Worm (Caenorhabditis elegans) whole organism, L2 larva: ENCODE measurements around the gene T02B11.4.

Experiments
- R02D3.7 ChIP-seq: fragments of 150-350 bp; optimal IDR thresholded peaks from 2 replicates; lab custom pipeline; 2014; ENCODE audit warnings: missing biosample characterization, missing genetic modification characterization
- ZK546.5 ChIP-seq: sonication (generic microtip); optimal IDR thresholded peaks from 2 replicates; lab custom pipeline; 2017; ENCODE audit warnings: missing biosample characterization, missing genetic modification characterization
- ama-1 ChIP-seq: fragments of 150-350 bp; optimal IDR thresholded peaks from 2 replicates; lab custom pipeline; 2018; ENCODE audit warnings: inconsistent platforms
- ceh-82 ChIP-seq: fragments of 150-350 bp; optimal IDR thresholded peaks from 2 replicates; lab custom pipeline; 2014; ENCODE audit warnings: missing biosample characterization, missing genetic modification characterization
- elt-3 ChIP-seq: sonication (generic microtip); optimal IDR thresholded peaks from 2 replicates; lab custom pipeline; 2017; ENCODE audit warnings: missing biosample characterization, missing genetic modification characterization
- mab-5 ChIP-seq: fragments of 150-350 bp; optimal IDR thresholded peaks from 2 replicates; lab custom pipeline; 2014; ENCODE audit warnings: missing biosample characterization, missing genetic modification characterization
- nhr-11 ChIP-seq: fragments of 150-350 bp; optimal IDR thresholded peaks from 2 replicates; lab custom pipeline; 2014; ENCODE audit warnings: missing biosample characterization, missing genetic modification characterization
- nhr-21 ChIP-seq: fragments of 150-350 bp; optimal IDR thresholded peaks from 2 replicates; lab custom pipeline; 2014; ENCODE audit warnings: missing biosample characterization, missing genetic modification characterization
- nhr-237 ChIP-seq: fragments of 150-350 bp; optimal IDR thresholded peaks from 2 replicates; lab custom pipeline; 2014; ENCODE audit warnings: missing biosample characterization, missing genetic modification characterization
- skn-1 ChIP-seq: sonication (generic microtip); optimal IDR thresholded peaks from 2 replicates; lab custom pipeline; 2017; ENCODE audit warnings: missing biosample characterization, missing genetic modification characterization
- unc-39 ChIP-seq: fragments of 150-350 bp; optimal IDR thresholded peaks from 2 replicates; lab custom pipeline; 2014; ENCODE audit warnings: missing biosample characterization, missing genetic modification characterization
- ztf-11 ChIP-seq: sonication (generic microtip); optimal IDR thresholded peaks from 2 replicates; lab custom pipeline; 2017; ENCODE audit warnings: missing biosample characterization, missing genetic modification characterization

ce11 chrV:852184-852583, 18.7 kb downstream of the T02B11.4 start, which contains the start of gene K09C6.3:
- no peak for TF ChIP-seq ama-1 (lab: Kevin White, UChicago)
- TF ChIP-seq unc-39 (tag; lab: Kevin White, UChicago), result no peak
- no peak for TF ChIP-seq ztf-11
- no peak for TF ChIP-seq nhr-11 (tag; lab: Kevin White, UChicago)
- TF ChIP-seq ceh-82 (tag; lab: Kevin White, UChicago), result no peak
- TF ChIP-seq nhr-237 (tag; lab: Kevin White, UChicago), result no peak
- no peak for TF ChIP-seq elt-3 (tag; lab: Kevin White, UChicago)
- no peak for TF ChIP-seq R02D3.7 (tag; lab: Kevin White, UChicago)
- no peak for TF ChIP-seq mab-5 (tag; lab: Kevin White, UChicago)
- TF ChIP-seq skn-1, result no peak
- TF ChIP-seq ZK546.5, result no peak
- TF ChIP-seq nhr-21, result no peak
